Fruit fly (Drosophila melanogaster) whole organism, wandering third instar larva: Measurements from ENCODE around the gene CG43181.

ENCODE experiments used
- Dfd ChIP-seq: fragments of >200 bp; optimal IDR thresholded peaks from 2 replicates; lab custom pipeline; 2017; ENCODE audit warnings: missing biosample characterization, missing genetic modification characterization
- HLH106 ChIP-seq: fragments of 200-800 bp; optimal IDR thresholded peaks from 3 replicates; lab custom pipeline; 2019; ENCODE audit warnings: missing biosample characterization, mild to moderate bottlenecking, missing genetic modification characterization, moderate library complexity
- Hr78 ChIP-seq: fragments of >200 bp; optimal IDR thresholded peaks from 2 replicates; lab custom pipeline; 2017; ENCODE audit warnings: missing biosample characterization, missing genetic modification characterization
- fru ChIP-seq: fragments of 200-800 bp; sonication (Bioruptor generic); optimal IDR thresholded peaks from 3 replicates; lab custom pipeline; 2016; ENCODE audit warnings: missing biosample characterization, mild to moderate bottlenecking, missing genetic modification characterization
- woc ChIP-seq: sonication (Bioruptor generic); optimal IDR thresholded peaks from 2 replicates; lab custom pipeline; 2016; ENCODE audit warnings: missing biosample characterization, mild to moderate bottlenecking, missing genetic modification characterization

- no peak for TF ChIP-seq Hr78 (GFP tag; lab: Kevin White, UChicago)
- TF ChIP-seq woc (GFP tag; lab: Kevin White, UChicago) = no peak
- TF ChIP-seq fru (GFP tag; lab: Kevin White, UChicago) = peak; percentile 10
- no peak for TF ChIP-seq HLH106 (tag; lab: Kevin White, UChicago)
- no peak for TF ChIP-seq Dfd (GFP tag; lab: Kevin White, UChicago)
These were observed 15.6 kb upstream of the CG43181 start for dm6 chrX:334624-335292.
